Fruit fly (Drosophila melanogaster) whole organism, wandering third instar larva: ENCODE measurements around the gene Atg12.

Source experiments
- CG32264 ChIP-seq: fragments of 200-800 bp; sonication (Bioruptor generic); optimal IDR thresholded peaks from 2 replicates; lab custom pipeline; 2016; ENCODE audit warnings: missing biosample characterization, missing genetic modification characterization
- GATAd ChIP-seq: sonication (Bioruptor generic); optimal IDR thresholded peaks from 2 replicates; lab custom pipeline; 2016; ENCODE audit warnings: missing biosample characterization, missing genetic modification characterization
- brk ChIP-seq: fragments of 200-800 bp; sonication (Bioruptor generic); optimal IDR thresholded peaks from 2 replicates; lab custom pipeline; 2016; ENCODE audit warnings: missing biosample characterization, mild to moderate bottlenecking, missing genetic modification characterization
- tai ChIP-seq: sonication (Bioruptor generic); optimal IDR thresholded peaks from 2 replicates; lab custom pipeline; 2016; ENCODE audit warnings: missing biosample characterization, missing genetic modification characterization

dm6 chr3L:12162156-12162682 is 25.5 kb downstream of the Atg12 start:
- no peak for TF ChIP-seq CG32264
- TF ChIP-seq GATAd (GFP tag; lab: Kevin White, UChicago) = no peak
- TF ChIP-seq brk = no peak
- TF ChIP-seq tai (GFP tag; lab: Kevin White, UChicago) = no peak
